Fruit fly (Drosophila melanogaster) whole organism, embryonic: Measurements from ENCODE around the gene CG10570.

ENCODE experiments used
- Antp ChIP-seq: fragments of 200-800 bp; sonication (Bioruptor generic); optimal IDR thresholded peaks from 3 replicates; lab custom pipeline; 2016; ENCODE audit warnings: missing biosample characterization, missing genetic modification characterization
- Bgb ChIP-seq: fragments of 200-800 bp; sonication (Bioruptor generic); IDR thresholded peaks from 2 replicates; pipeline ENCODE4 v1.3.6; 2022; ENCODE audit warnings: missing biosample characterization, missing genetic modification characterization; ENCODE audit not compliant: partially characterized antibody
- BtbVII ChIP-seq: fragments of 200-800 bp; sonication (Bioruptor generic); optimal IDR thresholded peaks from 3 replicates; lab custom pipeline; 2017; ENCODE audit warnings: missing biosample characterization, mild to moderate bottlenecking, missing genetic modification characterization
- Bteb2 ChIP-seq: fragments of 200-800 bp; sonication (Bioruptor generic); optimal IDR thresholded peaks from 2 replicates; lab custom pipeline; 2016; ENCODE audit warnings: missing biosample characterization, missing genetic modification characterization
- CG11093 ChIP-seq: fragments of 200-800 bp; sonication (Bioruptor generic); IDR thresholded peaks from 3 replicates; pipeline ENCODE4 v1.3.6; 2022; ENCODE audit warnings: missing biosample characterization, missing genetic modification characterization
- CG12155 ChIP-seq: fragments of 200-800 bp; sonication (Bioruptor generic); optimal IDR thresholded peaks from 3 replicates; lab custom pipeline; 2016; ENCODE audit warnings: missing biosample characterization, missing genetic modification characterization
- CG15011 ChIP-seq: fragments of 200-800 bp; sonication (Bioruptor generic); optimal IDR thresholded peaks from 3 replicates; lab custom pipeline; 2018; ENCODE audit warnings: missing biosample characterization, mild to moderate bottlenecking, missing genetic modification characterization
- CG16779 ChIP-seq: fragments of 200-800 bp; sonication (Bioruptor generic); IDR thresholded peaks from 2 replicates; pipeline ENCODE4 v1.3.6; 2022; ENCODE audit warnings: missing biosample characterization, missing genetic modification characterization
- CG17186 ChIP-seq: fragments of 200-800 bp; sonication (Bioruptor generic); optimal IDR thresholded peaks from 3 replicates; lab custom pipeline; 2017; ENCODE audit warnings: missing biosample characterization, missing genetic modification reagents, missing genetic modification characterization
- CG31365 ChIP-seq: fragments of 200-800 bp; sonication (Bioruptor generic); optimal IDR thresholded peaks from 2 replicates; lab custom pipeline; 2018; ENCODE audit warnings: missing biosample characterization, mild to moderate bottlenecking, missing genetic modification characterization
- CG4282 ChIP-seq: fragments of 200-800 bp; sonication (Bioruptor generic); optimal IDR thresholded peaks from 2 replicates; lab custom pipeline; 2016; ENCODE audit warnings: missing biosample characterization, missing genetic modification characterization
- CG4617 ChIP-seq: fragments of 200-800 bp; sonication (Bioruptor generic); optimal IDR thresholded peaks from 3 replicates; lab custom pipeline; 2016; ENCODE audit warnings: missing biosample characterization, missing genetic modification characterization, borderline replicate concordance
- CG6854 ChIP-seq: fragments of 200-800 bp; sonication (Bioruptor generic); optimal IDR thresholded peaks from 3 replicates; lab custom pipeline; 2017; ENCODE audit warnings: missing biosample characterization, mild to moderate bottlenecking, missing genetic modification characterization
- CG7987 ChIP-seq: fragments of 200-800 bp; sonication (Bioruptor generic); optimal IDR thresholded peaks from 2 replicates; lab custom pipeline; 2018; ENCODE audit warnings: missing biosample characterization, mild to moderate bottlenecking, missing genetic modification characterization, moderate library complexity
- CG8359 ChIP-seq: fragments of 200-800 bp; sonication (Bioruptor generic); optimal IDR thresholded peaks from 2 replicates; lab custom pipeline; 2017; ENCODE audit warnings: missing biosample characterization, mild to moderate bottlenecking, missing genetic modification characterization, borderline replicate concordance
- CG9797 ChIP-seq: fragments of 200-800 bp; sonication (Bioruptor generic); optimal IDR thresholded peaks from 3 replicates; lab custom pipeline; 2018; ENCODE audit warnings: missing biosample characterization, mild to moderate bottlenecking, missing genetic modification characterization
- CTCF ChIP-seq: fragments of 200-800 bp; sonication (Bioruptor generic); optimal IDR thresholded peaks from 2 replicates; lab custom pipeline; 2017; ENCODE audit warnings: missing biosample characterization, mild to moderate bottlenecking, missing genetic modification characterization, moderate library complexity
- Camta ChIP-seq: fragments of 200-800 bp; sonication (Bioruptor generic); optimal IDR thresholded peaks from 2 replicates; lab custom pipeline; 2016; ENCODE audit warnings: missing biosample characterization, missing genetic modification characterization
- Chrac-16 ChIP-seq: fragments of 200-800 bp; sonication (Bioruptor generic); optimal IDR thresholded peaks from 3 replicates; lab custom pipeline; 2016; ENCODE audit warnings: missing biosample characterization, missing genetic modification characterization
- Deaf1 ChIP-seq: fragments of 200-800 bp; optimal IDR thresholded peaks from 3 replicates; lab custom pipeline; 2019; ENCODE audit warnings: missing biosample characterization, mild to moderate bottlenecking, missing genetic modification characterization, moderate library complexity
- Dek ChIP-seq: fragments of 200-800 bp; sonication (Bioruptor generic); optimal IDR thresholded peaks from 3 replicates; lab custom pipeline; 2019; ENCODE audit warnings: missing biosample characterization, mild to moderate bottlenecking, missing genetic modification characterization, moderate library complexity
- Dip3 ChIP-seq: fragments of 200-800 bp; sonication (Bioruptor generic); optimal IDR thresholded peaks from 3 replicates; lab custom pipeline; 2016; ENCODE audit warnings: missing biosample characterization, missing genetic modification characterization
- E2f2 ChIP-seq: fragments of 200-800 bp; sonication (Bioruptor generic); IDR thresholded peaks from 2 replicates; pipeline ENCODE4 v1.3.6; 2022; ENCODE audit warnings: missing biosample characterization, missing genetic modification characterization
- HHEX ChIP-seq: fragments of 200-800 bp; sonication (Bioruptor generic); optimal IDR thresholded peaks from 3 replicates; lab custom pipeline; 2017; ENCODE audit warnings: missing biosample characterization, mild to moderate bottlenecking, missing genetic modification characterization, missing genetic modification reagents
- HLH54F ChIP-seq: fragments of 200-800 bp; sonication (Bioruptor generic); optimal IDR thresholded peaks from 3 replicates; lab custom pipeline; 2016; ENCODE audit warnings: missing biosample characterization, missing genetic modification characterization
- Hr3 ChIP-seq: fragments of 200-800 bp; sonication (Bioruptor generic); optimal IDR thresholded peaks from 3 replicates; lab custom pipeline; 2016; ENCODE audit warnings: missing biosample characterization, missing genetic modification characterization
- Hr78 ChIP-seq, 2 experiments: fragments of 200-800 bp in 1 of 2; fragments of >200 bp in 1 of 2; sonication (Bioruptor generic) in 1 of 2; optimal IDR thresholded peaks; 2 replicates each; lab custom pipeline; 2017 to 2019; ENCODE audit warnings: missing biosample characterization in 2 of 2, missing genetic modification characterization in 2 of 2, mild to moderate bottlenecking in 1 of 2, moderate library complexity in 1 of 2
- Nf-YA ChIP-seq: fragments of 200-800 bp; sonication (Bioruptor generic); IDR thresholded peaks from 2 replicates; pipeline ENCODE4 v1.3.6; 2022; ENCODE audit warnings: missing biosample characterization, missing genetic modification characterization
- Scr ChIP-seq: fragments of 200-800 bp; sonication (Bioruptor generic); IDR thresholded peaks from 2 replicates; pipeline ENCODE4 v1.3.6; 2022; ENCODE audit warnings: missing biosample characterization, missing genetic modification characterization; ENCODE audit not compliant: partially characterized antibody
- Sin3A ChIP-seq: fragments of >200 bp; optimal IDR thresholded peaks from 2 replicates; lab custom pipeline; 2018
- Xbp1 ChIP-seq: fragments of 200-800 bp; sonication (Bioruptor generic); optimal IDR thresholded peaks from 3 replicates; lab custom pipeline; 2016; ENCODE audit warnings: missing biosample characterization, mild to moderate bottlenecking, missing genetic modification characterization
- al ChIP-seq: fragments of 200-800 bp; sonication (Bioruptor generic); IDR thresholded peaks from 2 replicates; pipeline ENCODE4 v1.3.6; 2022; ENCODE audit warnings: missing biosample characterization, missing genetic modification characterization
- ash1 ChIP-seq: fragments of 200-800 bp; sonication (Bioruptor generic); optimal IDR thresholded peaks from 2 replicates; lab custom pipeline; 2018; ENCODE audit warnings: missing biosample characterization, mild to moderate bottlenecking, missing genetic modification characterization
- bbx ChIP-seq: fragments of 200-800 bp; sonication (Bioruptor generic); IDR thresholded peaks from 2 replicates; pipeline ENCODE4 v1.3.6; 2022; ENCODE audit warnings: missing biosample characterization, missing genetic modification characterization; ENCODE audit not compliant: partially characterized antibody
- cas ChIP-seq: fragments of 200-800 bp; sonication (Bioruptor generic); IDR thresholded peaks from 2 replicates; pipeline ENCODE4 v1.3.6; 2022; ENCODE audit warnings: missing biosample characterization, missing genetic modification characterization
- crp ChIP-seq, 2 experiments: fragments of 200-800 bp; sonication (Bioruptor generic); optimal IDR thresholded peaks; 2 replicates in 1 of 2; 3 replicates in 1 of 2; lab custom pipeline; 2017; ENCODE audit warnings: missing biosample characterization in 2 of 2, missing genetic modification characterization in 2 of 2, mild to moderate bottlenecking in 1 of 2, moderate library complexity in 1 of 2
- cwo ChIP-seq: fragments of 200-800 bp; sonication (Bioruptor generic); optimal IDR thresholded peaks from 3 replicates; lab custom pipeline; 2017; ENCODE audit warnings: missing biosample characterization, missing genetic modification characterization, mild to moderate bottlenecking, moderate library complexity, missing genetic modification reagents
- esg ChIP-seq: fragments of 200-800 bp; sonication (Bioruptor generic); conservative IDR thresholded peaks from 2 replicates; pipeline ENCODE4 v1.3.6; 2022; ENCODE audit warnings: missing biosample characterization, missing genetic modification characterization
- gsb ChIP-seq: fragments of 200-800 bp; sonication (Bioruptor generic); IDR thresholded peaks from 2 replicates; pipeline ENCODE4 v1.3.6; 2022; ENCODE audit warnings: missing biosample characterization, missing genetic modification characterization
- her ChIP-seq: fragments of 200-800 bp; sonication (Bioruptor generic); optimal IDR thresholded peaks from 2 replicates; lab custom pipeline; 2016; ENCODE audit warnings: missing biosample characterization, missing genetic modification characterization
- jigr1 ChIP-seq: fragments of 200-800 bp; sonication (Bioruptor generic); IDR thresholded peaks from 3 replicates; pipeline ENCODE4 v1.3.6; 2022; ENCODE audit warnings: missing biosample characterization, missing genetic modification characterization
- oc ChIP-seq: fragments of 200-800 bp; sonication (Bioruptor generic); optimal IDR thresholded peaks from 2 replicates; lab custom pipeline; 2018; ENCODE audit warnings: missing biosample characterization, mild to moderate bottlenecking, missing genetic modification characterization, moderate library complexity
- pho ChIP-seq: fragments of 200-800 bp; sonication (Bioruptor generic); optimal IDR thresholded peaks from 2 replicates; lab custom pipeline; 2016; ENCODE audit warnings: missing biosample characterization, missing genetic modification characterization
- pnt ChIP-seq: fragments of 200-800 bp; sonication (Bioruptor generic); optimal IDR thresholded peaks from 3 replicates; lab custom pipeline; 2016; ENCODE audit warnings: missing biosample characterization, missing genetic modification characterization
- seq ChIP-seq: fragments of 200-800 bp; sonication (Bioruptor generic); IDR thresholded peaks from 2 replicates; pipeline ENCODE4 v1.3.6; 2022; ENCODE audit warnings: missing biosample characterization, missing genetic modification characterization
- tin ChIP-seq: fragments of 200-800 bp; sonication (Bioruptor generic); optimal IDR thresholded peaks from 3 replicates; lab custom pipeline; 2016; ENCODE audit warnings: missing biosample characterization, missing genetic modification characterization
- tup ChIP-seq: fragments of 200-800 bp; sonication (Bioruptor generic); optimal IDR thresholded peaks from 2 replicates; lab custom pipeline; 2016; ENCODE audit warnings: missing biosample characterization, mild to moderate bottlenecking, missing genetic modification characterization, moderate library complexity
- twi ChIP-seq: fragments of 200-800 bp; optimal IDR thresholded peaks from 2 replicates; lab custom pipeline; 2019; ENCODE audit warnings: missing biosample characterization, mild to moderate bottlenecking, missing genetic modification characterization, moderate library complexity
- usp ChIP-seq: fragments of >200 bp; optimal IDR thresholded peaks from 2 replicates; lab custom pipeline; 2017; ENCODE audit warnings: missing biosample characterization, missing genetic modification characterization

The CG10570 gene

DNA sequence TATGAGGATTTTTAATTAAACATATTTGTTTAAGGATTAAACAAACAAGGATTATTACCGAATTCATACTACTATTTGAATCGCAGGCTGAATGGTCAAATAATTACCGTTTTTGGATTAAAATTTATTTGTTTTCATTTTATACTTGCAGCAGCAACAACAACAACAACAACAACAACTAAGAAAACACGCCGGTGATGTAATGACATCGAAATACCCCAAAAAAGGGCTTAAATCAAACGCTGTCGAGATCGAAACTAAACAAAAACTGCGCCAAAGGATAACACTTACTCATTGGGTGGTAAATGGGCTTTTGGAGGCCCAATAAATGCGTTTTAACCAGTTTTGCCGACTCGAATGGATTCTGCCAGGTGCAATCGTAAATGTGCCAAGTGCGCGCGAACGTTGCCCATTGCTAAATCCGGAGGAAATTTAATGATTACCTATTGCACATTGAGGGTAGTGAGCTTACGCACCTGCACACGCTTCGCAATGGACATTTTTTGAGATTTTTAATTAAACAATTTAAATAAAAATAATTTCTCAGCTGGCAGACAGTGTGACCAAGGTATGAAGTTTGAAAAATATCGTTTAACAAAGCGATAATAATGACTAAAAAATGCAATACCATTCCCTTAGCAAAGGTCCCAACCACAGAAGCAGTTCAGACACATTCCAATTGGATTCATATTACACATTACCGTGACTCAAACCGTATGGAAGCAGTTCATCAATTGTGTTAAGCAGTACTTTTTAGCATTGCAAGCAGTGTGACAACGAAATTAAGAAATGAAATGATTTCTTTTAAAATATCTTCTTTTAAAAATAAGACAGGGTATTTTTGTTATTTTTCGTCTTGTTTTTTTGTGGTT lies 47.8 kb upstream of the CG10570 start, which contains the start of the genes CG10602 and mRpL13 (continued):
- TF ChIP-seq crp (GFP tag; optimal IDR thresholded peaks at IDR 0.05; lab: Kevin White, UChicago), result peak in 1 of 2 experiments; percentile 86
- no peak for TF ChIP-seq Antp (GFP tag; lab: Kevin White, UChicago)
- TF ChIP-seq usp (GFP tag; lab: Kevin White, UChicago), result no peak
- TF ChIP-seq Dek (tag; lab: Kevin White, UChicago), result peak; percentile 78
- TF ChIP-seq Dip3 (GFP tag; lab: Kevin White, UChicago), result peak; percentile 13
- no peak for TF ChIP-seq Camta (GFP tag; lab: Kevin White, UChicago)
- peak; percentile 11 for TF ChIP-seq CG4282 (GFP tag; lab: Kevin White, UChicago)
- TF ChIP-seq Hr78 (GFP tag; optimal IDR thresholded peaks at IDR 0.05; lab: Kevin White, UChicago), result peak in 1 of 2 experiments; percentile 25
- no peak for TF ChIP-seq CG7987 (GFP tag; lab: Kevin White, UChicago)
- no peak for TF ChIP-seq esg (GFP tag; lab: Robert Waterston, UW)
- TF ChIP-seq CG8359 (GFP tag; lab: Kevin White, UChicago), result no peak
- TF ChIP-seq BtbVII (GFP tag; lab: Kevin White, UChicago), result no peak
- TF ChIP-seq pho (GFP tag; lab: Kevin White, UChicago), result peak; percentile 21
- TF ChIP-seq CTCF, result peak; percentile 79
- no peak for TF ChIP-seq ash1 (GFP tag; lab: Kevin White, UChicago)
- TF ChIP-seq tin (GFP tag; lab: Kevin White, UChicago), result no peak
- peak; percentile 39; the same call in 1 of the 2 replicates for TF ChIP-seq Bgb
- TF ChIP-seq al, result no peak
- peak; percentile 48; the same call in 1 of the 2 replicates for TF ChIP-seq bbx (GFP tag; lab: Robert Waterston, UW)
- TF ChIP-seq jigr1 (GFP tag; lab: Robert Waterston, UW), result peak; percentile 59; the same call in 2 of the 3 replicates
- TF ChIP-seq Scr (GFP tag; lab: Robert Waterston, UW), result 0 out of 2 replicates have a peak, but pooled peaks have one; percentile 24
- no peak for TF ChIP-seq CG15011 (GFP tag; lab: Kevin White, UChicago)
- TF ChIP-seq cas (GFP tag; lab: Robert Waterston, UW), result peak; percentile 35; the same call in 1 of the 2 replicates
- TF ChIP-seq Deaf1 (tag; lab: Kevin White, UChicago), result no peak
- TF ChIP-seq HLH54F (GFP tag; lab: Kevin White, UChicago), result peak; percentile 31
- no peak for TF ChIP-seq Hr3 (GFP tag; lab: Kevin White, UChicago)
- TF ChIP-seq Sin3A (lab: Kevin White, UChicago), result peak; percentile 4
- TF ChIP-seq Xbp1 (GFP tag; lab: Kevin White, UChicago), result peak; percentile 24
- TF ChIP-seq cwo, result no peak
- TF ChIP-seq Bteb2 (GFP tag; lab: Kevin White, UChicago), result no peak
- no peak for TF ChIP-seq tup
- no peak for TF ChIP-seq oc (tag; lab: Kevin White, UChicago)
- no peak for TF ChIP-seq Chrac-16 (GFP tag; lab: Kevin White, UChicago)
- peak; percentile 81 for TF ChIP-seq CG9797 (GFP tag; lab: Kevin White, UChicago)
- no peak for TF ChIP-seq CG11093 (GFP tag; lab: Robert Waterston, UW)
- TF ChIP-seq seq (GFP tag; lab: Robert Waterston, UW), result no peak
- peak; percentile 99 for TF ChIP-seq CG31365 (tag; lab: Kevin White, UChicago)
- TF ChIP-seq CG12155, result peak; percentile 21
- TF ChIP-seq twi, result no peak
- no peak for TF ChIP-seq gsb (GFP tag; lab: Robert Waterston, UW)
- no peak for TF ChIP-seq HHEX (GFP tag; lab: Kevin White, UChicago)
- no peak for TF ChIP-seq CG6854
- no peak for TF ChIP-seq CG17186 (GFP tag; lab: Kevin White, UChicago)
- TF ChIP-seq pnt (GFP tag; lab: Kevin White, UChicago), result peak; percentile 24
- TF ChIP-seq CG16779, result no peak
- TF ChIP-seq CG4617 (GFP tag; lab: Kevin White, UChicago), result peak; percentile 81
- peak; percentile 55; the same call in 1 of the 2 replicates for TF ChIP-seq E2f2 (GFP tag; lab: Robert Waterston, UW)
- peak; percentile 27 for TF ChIP-seq her (GFP tag; lab: Kevin White, UChicago)
- no peak for TF ChIP-seq Nf-YA (GFP tag; lab: Robert Waterston, UW)
